Worm (Caenorhabditis elegans) whole organism, L4 larva: ENCODE measurements around the gene str-103.
A peak's percentile ranks its signal among the peaks of the same experiment; 100 is the strongest.

Source experiments
- F10B5.3 ChIP-seq: sonication (generic microtip); optimal IDR thresholded peaks from 2 replicates; lab custom pipeline; 2016; ENCODE audit warnings: mild to moderate bottlenecking, missing genetic modification characterization, missing compliant biosample characterization
- F49E8.2 ChIP-seq: sonication (generic microtip); optimal IDR thresholded peaks from 2 replicates; lab custom pipeline; 2016; ENCODE audit warnings: missing compliant biosample characterization, mild to moderate bottlenecking, missing genetic modification characterization, borderline replicate concordance
- R02D3.7 ChIP-seq: fragments of 150-350 bp; sonication (generic microtip); optimal IDR thresholded peaks from 3 replicates; lab custom pipeline; 2014; ENCODE audit warnings: missing biosample characterization, missing genetic modification characterization
- Y105C5A.15 ChIP-seq: fragments of 200-800 bp; sonication (Bioruptor generic); IDR thresholded peaks from 2 replicates; pipeline ENCODE4 v1.3.6; 2022; ENCODE audit warnings: missing genetic modification characterization, missing compliant biosample characterization
- Y75B8A.6 ChIP-seq: fragments of 200-800 bp; sonication (Bioruptor generic); IDR thresholded peaks from 2 replicates; pipeline ENCODE4 v1.3.6; 2022; ENCODE audit warnings: missing genetic modification reagents, missing genetic modification characterization, missing compliant biosample characterization
- ZK546.5 ChIP-seq, 2 experiments: sonication (generic microtip); optimal IDR thresholded peaks; 2 replicates each; lab custom pipeline; 2017; ENCODE audit warnings: missing biosample characterization in 2 of 2, missing genetic modification characterization in 2 of 2
- aha-1 ChIP-seq: fragments of 150-350 bp; peaks from one replicate; lab custom pipeline; 2014; ENCODE audit warnings: missing biosample characterization, missing genetic modification characterization
- aly-2 ChIP-seq: sonication (generic microtip); optimal IDR thresholded peaks from 2 replicates; lab custom pipeline; 2018; ENCODE audit warnings: missing biosample characterization, missing genetic modification characterization
- ama-1 ChIP-seq: fragments of 150-350 bp; optimal IDR thresholded peaks from 2 replicates; lab custom pipeline; 2014; ENCODE audit warnings: inconsistent platforms, mixed read lengths
- arid-1 ChIP-seq: fragments of 200-800 bp; sonication (Bioruptor generic); conservative IDR thresholded peaks from 2 replicates; pipeline ENCODE4 v1.3.6; 2022; ENCODE audit warnings: missing genetic modification reagents, missing genetic modification characterization, missing compliant biosample characterization
- ceh-62 ChIP-seq: sonication (generic microtip); optimal IDR thresholded peaks from 2 replicates; lab custom pipeline; 2017; ENCODE audit warnings: missing biosample characterization, missing genetic modification characterization
- cey-2 ChIP-seq: sonication (generic microtip); optimal IDR thresholded peaks from 3 replicates; lab custom pipeline; 2017; ENCODE audit warnings: missing genetic modification characterization, mild to moderate bottlenecking, missing compliant biosample characterization, antibody characterized with exemption, borderline replicate concordance; ENCODE audit not compliant: insufficient read depth
- daf-8 ChIP-seq: fragments of 200-800 bp; sonication (Bioruptor generic); IDR thresholded peaks from 2 replicates; pipeline ENCODE4 v1.3.6; 2022; ENCODE audit warnings: missing genetic modification characterization, missing compliant biosample characterization
- dmd-6 ChIP-seq: fragments of 200-800 bp; sonication (Bioruptor generic); IDR thresholded peaks from 2 replicates; pipeline ENCODE4 v1.3.6; 2022; ENCODE audit warnings: missing genetic modification reagents, missing genetic modification characterization, missing compliant biosample characterization
- dmd-9 ChIP-seq: fragments of 200-800 bp; sonication (Bioruptor generic); IDR thresholded peaks from 2 replicates; pipeline ENCODE4 v1.3.6; 2022; ENCODE audit warnings: missing genetic modification reagents, missing genetic modification characterization, missing compliant biosample characterization
- dpl-1 ChIP-seq: fragments of 150-350 bp; optimal IDR thresholded peaks from 2 replicates; lab custom pipeline; 2014; ENCODE audit warnings: missing biosample characterization, missing genetic modification reagents, missing genetic modification characterization
- egl-27 ChIP-seq: sonication (generic microtip); optimal IDR thresholded peaks from 3 replicates; lab custom pipeline; 2017; ENCODE audit warnings: missing biosample characterization, missing genetic modification reagents, missing genetic modification characterization
- fkh-10 ChIP-seq: fragments of 150-350 bp; optimal IDR thresholded peaks from 2 replicates; lab custom pipeline; 2014; ENCODE audit warnings: missing biosample characterization, missing genetic modification reagents, missing genetic modification characterization
- fos-1 ChIP-seq: fragments of 150-350 bp; optimal IDR thresholded peaks from 2 replicates; lab custom pipeline; 2014; ENCODE audit warnings: missing biosample characterization, missing genetic modification characterization
- gei-8 ChIP-seq: fragments of 200-800 bp; sonication (Bioruptor generic); optimal IDR thresholded peaks from 2 replicates; lab custom pipeline; 2018; ENCODE audit warnings: mild to moderate bottlenecking, missing genetic modification characterization, missing compliant biosample characterization
- hlh-11 ChIP-seq: fragments of 200-800 bp; sonication (Bioruptor generic); optimal IDR thresholded peaks from 2 replicates; lab custom pipeline; 2018; ENCODE audit warnings: mild to moderate bottlenecking, missing genetic modification characterization, missing compliant biosample characterization
- hmg-1.1 ChIP-seq: fragments of 200-800 bp; sonication (Bioruptor generic); IDR thresholded peaks from 2 replicates; pipeline ENCODE4 v1.3.6; 2022; ENCODE audit warnings: missing genetic modification reagents, missing genetic modification characterization, missing compliant biosample characterization
- lir-3 ChIP-seq: sonication (generic microtip); optimal IDR thresholded peaks from 2 replicates; lab custom pipeline; 2016; ENCODE audit warnings: mild to moderate bottlenecking, missing genetic modification characterization, missing compliant biosample characterization
- lsy-2 ChIP-seq, 2 experiments: fragments of 150-350 bp in 1 of 2; sonication (generic microtip) in 1 of 2; optimal IDR thresholded peaks; 2 replicates each; lab custom pipeline; 2014 to 2017; ENCODE audit warnings: missing biosample characterization in 2 of 2, missing genetic modification characterization in 2 of 2
- mes-2 ChIP-seq: sonication (generic microtip); optimal IDR thresholded peaks from 2 replicates; lab custom pipeline; 2016; ENCODE audit warnings: missing genotype, mild to moderate bottlenecking, missing genetic modification characterization, missing compliant biosample characterization; ENCODE audit not compliant: poor library complexity, severe bottlenecking
- mxl-2 ChIP-seq: fragments of 200-800 bp; sonication (Bioruptor generic); conservative IDR thresholded peaks from 2 replicates; pipeline ENCODE4 v1.3.6; 2022; ENCODE audit warnings: missing genetic modification reagents, missing genetic modification characterization, missing compliant biosample characterization
- nhr-102 ChIP-seq: sonication (generic microtip); optimal IDR thresholded peaks from 2 replicates; lab custom pipeline; 2016; ENCODE audit warnings: mild to moderate bottlenecking, missing genetic modification characterization, moderate library complexity, missing compliant biosample characterization
- nhr-25 ChIP-seq: sonication (generic microtip); optimal IDR thresholded peaks from 2 replicates; lab custom pipeline; 2017; ENCODE audit warnings: missing genetic modification characterization, mild to moderate bottlenecking, missing compliant biosample characterization, antibody characterized with exemption, moderate library complexity, borderline replicate concordance; ENCODE audit not compliant: insufficient read depth
- nhr-28 ChIP-seq: fragments of 150-350 bp; optimal IDR thresholded peaks from 2 replicates; lab custom pipeline; 2014; ENCODE audit warnings: missing biosample characterization, missing genetic modification characterization
- nhr-41 ChIP-seq: fragments of 200-800 bp; sonication (Bioruptor generic); IDR thresholded peaks from 2 replicates; pipeline ENCODE4 v1.3.6; 2022; ENCODE audit warnings: missing genetic modification reagents, missing genetic modification characterization, missing compliant biosample characterization
- nhr-42 ChIP-seq: fragments of 200-800 bp; sonication (Bioruptor generic); IDR thresholded peaks from 2 replicates; pipeline ENCODE4 v1.3.6; 2022; ENCODE audit warnings: missing genetic modification characterization, missing compliant biosample characterization
- nhr-48 ChIP-seq: sonication (generic microtip); optimal IDR thresholded peaks from 2 replicates; lab custom pipeline; 2016; ENCODE audit warnings: mild to moderate bottlenecking, missing genetic modification characterization, missing compliant biosample characterization
- nhr-6 ChIP-seq: fragments of 150-350 bp; optimal IDR thresholded peaks from 2 replicates; lab custom pipeline; 2014; ENCODE audit warnings: missing biosample characterization, missing genetic modification characterization
- pha-4 ChIP-seq, 2 experiments: fragments of 150-350 bp in 1 of 2; fragments of 200-800 bp in 1 of 2; sonication (Bioruptor generic) in 1 of 2; IDR thresholded peaks in 1 of 2; optimal IDR thresholded peaks in 1 of 2; 2 replicates each; pipeline versions ENCODE4 v1.3.6 to Lab custom; 2014 to 2022; ENCODE audit warnings: missing genetic modification characterization in 2 of 2, missing genetic modification reagents in 2 of 2, missing biosample characterization in 1 of 2, missing compliant biosample characterization in 1 of 2
- php-3 ChIP-seq: fragments of 200-800 bp; sonication (Bioruptor generic); IDR thresholded peaks from 2 replicates; pipeline ENCODE4 v1.3.6; 2022; ENCODE audit warnings: missing genetic modification reagents, missing genetic modification characterization, missing compliant biosample characterization
- saeg-2 ChIP-seq: fragments of 200-800 bp; sonication (Bioruptor generic); IDR thresholded peaks from 2 replicates; pipeline ENCODE4 v1.3.6; 2022; ENCODE audit warnings: missing genetic modification reagents, missing genetic modification characterization, missing compliant biosample characterization
- set-16 ChIP-seq: fragments of 200-800 bp; sonication (Bioruptor generic); IDR thresholded peaks from 2 replicates; pipeline ENCODE4 v1.3.6; 2022; ENCODE audit warnings: missing genetic modification reagents, missing genetic modification characterization, missing compliant biosample characterization
- skn-1 ChIP-seq: fragments of 150-350 bp; optimal IDR thresholded peaks from 2 replicates; lab custom pipeline; 2014; ENCODE audit warnings: missing biosample characterization, missing genetic modification characterization
- snpc-4 ChIP-seq: fragments of 150-350 bp; optimal IDR thresholded peaks from 2 replicates; lab custom pipeline; 2014; ENCODE audit warnings: missing biosample characterization, missing genetic modification characterization
- tag-97 ChIP-seq: fragments of 200-800 bp; sonication (Bioruptor generic); IDR thresholded peaks from 2 replicates; pipeline ENCODE4 v1.3.6; 2022; ENCODE audit warnings: missing genetic modification characterization, missing compliant biosample characterization
- unc-130 ChIP-seq: sonication (generic microtip); optimal IDR thresholded peaks from 2 replicates; lab custom pipeline; 2016; ENCODE audit warnings: missing genetic modification reagents, missing genetic modification characterization, missing compliant biosample characterization
- unc-39 ChIP-seq: sonication (generic microtip); optimal IDR thresholded peaks from 2 replicates; lab custom pipeline; 2017; ENCODE audit warnings: missing biosample characterization, missing genetic modification characterization
- zip-2 ChIP-seq: fragments of 150-350 bp; optimal IDR thresholded peaks from 2 replicates; lab custom pipeline; 2014; ENCODE audit warnings: missing biosample characterization, missing genetic modification characterization
- ztf-7 ChIP-seq: fragments of 150-350 bp; optimal IDR thresholded peaks from 2 replicates; lab custom pipeline; 2014; ENCODE audit warnings: missing biosample characterization, missing genetic modification characterization

Gene str-103

DNA sequence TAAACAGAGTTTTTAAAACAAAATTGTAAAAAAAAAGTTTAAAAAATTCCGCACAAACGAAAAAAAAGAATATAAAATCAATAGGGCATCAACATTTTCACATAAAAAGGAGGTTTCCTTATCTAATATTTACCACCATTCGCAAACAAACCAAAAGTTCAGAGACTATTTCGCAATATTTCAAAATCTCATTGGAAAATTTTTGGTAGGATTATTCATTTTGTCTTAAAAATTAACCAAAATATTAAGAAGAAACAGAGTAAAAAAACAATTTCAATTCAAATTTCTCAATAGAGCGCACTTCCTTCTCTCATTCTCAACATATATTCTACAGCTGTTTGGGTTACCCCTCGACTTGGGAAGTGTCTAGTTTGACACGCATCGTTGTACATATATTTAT, 41.6 kb upstream of the str-103 start (continued):
- no peak for TF ChIP-seq F49E8.2
- no peak for TF ChIP-seq snpc-4 (tag; lab: Kevin White, UChicago)
- TF ChIP-seq php-3 (GFP tag; lab: Robert Waterston, UW): no peak
- peak; percentile 37 for TF ChIP-seq nhr-28 (tag; lab: Kevin White, UChicago)
- no peak for TF ChIP-seq fos-1
- no peak for TF ChIP-seq gei-8 (GFP tag; lab: Kevin White, UChicago)
- TF ChIP-seq unc-39 (tag; lab: Kevin White, UChicago): no peak
- TF ChIP-seq hmg-1.1 (GFP tag; lab: Robert Waterston, UW): no peak
- no peak for TF ChIP-seq arid-1
- no peak for TF ChIP-seq nhr-41 (GFP tag; lab: Robert Waterston, UW)
- no peak for TF ChIP-seq R02D3.7 (tag; lab: Kevin White, UChicago)
- no peak for TF ChIP-seq nhr-6 (tag; lab: Kevin White, UChicago)
- TF ChIP-seq unc-130 (GFP tag; lab: Kevin White, UChicago): no peak
- TF ChIP-seq mes-2: no peak
- TF ChIP-seq aha-1 (tag; lab: Kevin White, UChicago): peak; percentile 46
- TF ChIP-seq F10B5.3 (tag; lab: Kevin White, UChicago): no peak
- no peak for TF ChIP-seq Y75B8A.6 (GFP tag; lab: Robert Waterston, UW)
- no peak for TF ChIP-seq nhr-48
- no peak for TF ChIP-seq pha-4 (GFP tag; IDR thresholded peaks at IDR 0.05; lab: Robert Waterston, UW)
- TF ChIP-seq pha-4 (tag; optimal IDR thresholded peaks at IDR 0.05; lab: Kevin White, UChicago): peak; percentile 19
- no peak for TF ChIP-seq aly-2
- TF ChIP-seq egl-27 (tag; lab: Kevin White, UChicago): no peak
- no peak for TF ChIP-seq mxl-2
- TF ChIP-seq skn-1: no peak
- TF ChIP-seq saeg-2 (GFP tag; lab: Robert Waterston, UW): no peak
- no peak for TF ChIP-seq nhr-102 (tag; lab: Kevin White, UChicago)
- TF ChIP-seq ztf-7 (tag; lab: Kevin White, UChicago): peak; percentile 30
- TF ChIP-seq daf-8 (GFP tag; lab: Robert Waterston, UW): no peak
- TF ChIP-seq cey-2 (tag; lab: Kevin White, UChicago): no peak
- no peak for TF ChIP-seq dpl-1 (GFP tag; lab: Kevin White, UChicago)
- TF ChIP-seq ama-1: no peak
- TF ChIP-seq hlh-11: no peak
- TF ChIP-seq dmd-9 (GFP tag; lab: Robert Waterston, UW): no peak
- TF ChIP-seq zip-2: peak; percentile 90
- TF ChIP-seq lir-3 (tag; lab: Kevin White, UChicago): no peak
- no peak for TF ChIP-seq lsy-2 (tag; optimal IDR thresholded peaks at IDR 0.05; lab: Kevin White, UChicago)

DNA sequence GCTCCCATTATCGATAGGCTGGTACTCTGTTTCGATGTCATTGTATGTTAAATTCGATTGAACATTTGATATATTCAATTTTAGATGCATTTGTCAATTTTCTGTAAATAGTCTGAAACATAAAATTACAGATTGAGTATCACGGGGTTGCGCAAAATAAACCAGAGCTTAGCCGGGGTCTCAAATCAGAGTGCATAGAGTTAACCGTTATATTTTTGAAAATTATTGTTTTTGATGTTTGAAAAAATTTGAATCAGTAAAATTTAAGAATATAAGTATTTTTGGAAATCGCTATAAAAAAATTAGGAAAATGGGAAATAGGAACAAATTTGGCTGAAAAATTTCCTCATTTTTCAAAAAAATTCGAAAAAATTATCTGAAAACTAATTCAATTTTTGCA, 41.1 kb upstream of the str-103 start, which contains the start of gene F10A3.17:
F10A3.17 (minus strand) TSS at position 101 of the 400 bp plus-strand sequence.
- TF ChIP-seq Y75B8A.6 (GFP tag; lab: Robert Waterston, UW) (no peak), nhr-25 (no peak), dmd-6 (GFP tag; lab: Robert Waterston, UW) (no peak), gei-8 (GFP tag; lab: Kevin White, UChicago) (no peak), tag-97 (GFP tag; lab: Robert Waterston, UW) (no peak), nhr-42 (GFP tag; lab: Robert Waterston, UW) (no peak), fkh-10 (no peak), ZK546.5 (tag; optimal IDR thresholded peaks at IDR 0.05; lab: Kevin White, UChicago) (no peak), dmd-9 (GFP tag; lab: Robert Waterston, UW) (no peak), nhr-28 (tag; lab: Kevin White, UChicago) (no peak), Y105C5A.15 (no peak), set-16 (GFP tag; lab: Robert Waterston, UW) (no peak), ceh-62 (no peak)
